Fruit fly (Drosophila melanogaster): ENCODE results near the gene CG43155.
A peak's percentile ranks its signal among the peaks of the same experiment; 100 is the strongest.

The CG43155 gene

dm6 chrX:11494731-11495277, 35.2 kb downstream of the CG43155 start (continued):
- TF ChIP-seq Gug (GFP tag; IDR thresholded peaks at IDR 0.05), result peak; percentile 48; the same call in 2 of the 4 replicates
- peak; percentile 59 for TF ChIP-seq her (GFP tag; optimal IDR thresholded peaks at IDR 0.05)
- TF ChIP-seq B-H2 (GFP tag; optimal IDR thresholded peaks at IDR 0.05), result no peak
- TF ChIP-seq CG2199 (GFP tag; IDR thresholded peaks at IDR 0.05), result no peak
- TF ChIP-seq ab (GFP tag; optimal IDR thresholded peaks at IDR 0.05), result no peak
- no peak for TF ChIP-seq CG13296 (GFP tag; optimal IDR thresholded peaks at IDR 0.05)
- TF ChIP-seq gsb (GFP tag; IDR thresholded peaks at IDR 0.05), result no peak
- TF ChIP-seq ERR (GFP tag; optimal IDR thresholded peaks at IDR 0.05), result no peak
- TF ChIP-seq CG7357 (GFP tag; IDR thresholded peaks at IDR 0.05), result no peak
- peak; percentile 48 for TF ChIP-seq CG4617 (GFP tag; optimal IDR thresholded peaks at IDR 0.05; ENCODE audit: borderline replicate concordance)
- no peak for TF ChIP-seq ranshi (GFP tag; IDR thresholded peaks at IDR 0.05)
- TF ChIP-seq D19A (tag; optimal IDR thresholded peaks at IDR 0.05), result peak; percentile 73
- TF ChIP-seq lov (optimal IDR thresholded peaks at IDR 0.05), result no peak
- 0 out of 3 replicates have a peak, but pooled peaks have one; percentile 33 for TF ChIP-seq lov (GFP tag; IDR thresholded peaks at IDR 0.05)
- no peak for TF ChIP-seq Atf6 (GFP tag; IDR thresholded peaks at IDR 0.05)
- peak; percentile 84 for TF ChIP-seq CG15601 (tag; optimal IDR thresholded peaks at IDR 0.05)
- no peak for TF ChIP-seq Hmr (GFP tag; optimal IDR thresholded peaks at IDR 0.05)
- no peak for TF ChIP-seq hbn (GFP tag; IDR thresholded peaks at IDR 0.05; ENCODE audit: partially characterized antibody)
- TF ChIP-seq Neu2 (GFP tag; optimal IDR thresholded peaks at IDR 0.05; ENCODE audit: borderline replicate concordance), result peak; percentile 17
- TF ChIP-seq Dref (GFP tag; IDR thresholded peaks at IDR 0.05), result no peak
- TF ChIP-seq Dll (GFP tag; IDR thresholded peaks at IDR 0.05; ENCODE audit: partially characterized antibody), result no peak
- no peak for TF ChIP-seq unc-4 (GFP tag; IDR thresholded peaks at IDR 0.05; ENCODE audit: partially characterized antibody)
- TF ChIP-seq crol (GFP tag; IDR thresholded peaks at IDR 0.05), result no peak
- no peak for TF ChIP-seq CG43689 (GFP tag; IDR thresholded peaks at IDR 0.05)
- peak; percentile 21 for TF ChIP-seq Fer3 (tag; optimal IDR thresholded peaks at IDR 0.05)
- TF ChIP-seq Myb (GFP tag; optimal IDR thresholded peaks at IDR 0.05), result peak; percentile 9
- TF ChIP-seq gcm2 (GFP tag; optimal IDR thresholded peaks at IDR 0.05), result no peak
- 0 out of 2 replicates have a peak, but pooled peaks have one; percentile 23 for TF ChIP-seq CG14441 (GFP tag; IDR thresholded peaks at IDR 0.05)
- TF ChIP-seq CG15269 (tag; optimal IDR thresholded peaks at IDR 0.05), result peak; percentile 36
- peak; percentile 54 for TF ChIP-seq MTF-1 (GFP tag; optimal IDR thresholded peaks at IDR 0.05; ENCODE audit: borderline replicate concordance)
- TF ChIP-seq CG10431 (GFP tag; optimal IDR thresholded peaks at IDR 0.05), result peak; percentile 51
- no peak for TF ChIP-seq sc (optimal IDR thresholded peaks at IDR 0.05)
- peak; percentile 70 for TF ChIP-seq sc (GFP tag; optimal IDR thresholded peaks at IDR 0.05)
- TF ChIP-seq CG10209 (GFP tag; optimal IDR thresholded peaks at IDR 0.05), result peak; percentile 75
- peak in 1 of 2 experiments; percentile 68 for TF ChIP-seq Eip74EF (GFP tag; optimal IDR thresholded peaks at IDR 0.05)

DNA sequence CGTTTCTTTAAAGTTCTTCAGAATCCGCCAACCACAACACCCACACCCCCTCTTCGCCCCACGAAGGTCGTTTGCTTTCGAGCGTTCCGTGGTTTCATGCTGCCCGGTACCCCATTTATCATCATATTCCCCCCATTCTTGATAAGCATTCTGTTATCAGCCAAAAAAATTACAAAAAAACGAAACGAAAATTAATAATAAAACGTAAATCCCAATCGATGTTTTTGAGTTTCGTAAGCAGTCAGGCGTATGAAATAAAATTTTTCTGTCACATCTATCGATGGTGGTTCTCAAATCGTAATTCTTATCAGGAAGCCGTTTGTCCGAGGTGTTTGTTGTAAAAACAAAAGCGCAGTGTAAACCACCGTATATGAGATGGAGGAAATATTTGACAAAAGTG, 35.9 kb downstream of the CG43155 start:
- TF ChIP-seq Rx (GFP tag; IDR thresholded peaks at IDR 0.05) (no peak), Dref (GFP tag; IDR thresholded peaks at IDR 0.05) (no peak), mirr (GFP tag; optimal IDR thresholded peaks at IDR 0.05) (peak; percentile 55), Taf1 (GFP tag; IDR thresholded peaks at IDR 0.05) (no peak), CG2199 (GFP tag; IDR thresholded peaks at IDR 0.05) (peak; percentile 24; the same call in 1 of the 3 replicates), GATAe (GFP tag; conservative IDR thresholded peaks at IDR 0.05) (0 out of 2 replicates have a peak, but pooled peaks have one; percentile 18), crol (GFP tag; IDR thresholded peaks at IDR 0.05) (peak; percentile 10; the same call in 1 of the 2 replicates), insv (GFP tag; optimal IDR thresholded peaks at IDR 0.05) (no peak), sd (tag; optimal IDR thresholded peaks at IDR 0.05) (peak; percentile 58), exex (tag; optimal IDR thresholded peaks at IDR 0.05) (peak; percentile 85), grn (GFP tag; optimal IDR thresholded peaks at IDR 0.05) (peak; percentile 36), zfh1 (GFP tag; IDR thresholded peaks at IDR 0.05) (no peak), inv (GFP tag; IDR thresholded peaks at IDR 0.05; ENCODE audit: partially characterized antibody) (no peak), CG3995 (GFP tag; optimal IDR thresholded peaks at IDR 0.05) (no peak), chinmo (GFP tag; IDR thresholded peaks at IDR 0.05; ENCODE audit: partially characterized antibody) (0 out of 4 replicates have a peak, but pooled peaks have one; percentile 45), CG2202 (tag; optimal IDR thresholded peaks at IDR 0.05) (no peak), br (optimal IDR thresholded peaks at IDR 0.05) (no peak), CG10543 (GFP tag; optimal IDR thresholded peaks at IDR 0.05) (peak; percentile 4), eve (GFP tag; optimal IDR thresholded peaks at IDR 0.05) (peak in 1 of 2 experiments; percentile 12)
